Fruit fly (Drosophila melanogaster): Measurements from ENCODE around the gene Paip2.

Gene Paip2

dm6 chr3R:12980628-12981219, at the start of gene Paip2 (continued):
- no peak for TF ChIP-seq Nf-YB (GFP tag; optimal IDR thresholded peaks at IDR 0.05)
- TF ChIP-seq dmrt99B (tag; optimal IDR thresholded peaks at IDR 0.05): no peak
- no peak for TF ChIP-seq CG10565 (GFP tag; optimal IDR thresholded peaks at IDR 0.05)
- TF ChIP-seq Trl (optimal IDR thresholded peaks at IDR 0.05): no peak
- TF ChIP-seq Trl (GFP tag; optimal IDR thresholded peaks at IDR 0.05): peak; percentile 28
- TF ChIP-seq CG18619 (GFP tag; optimal IDR thresholded peaks at IDR 0.05): no peak
- TF ChIP-seq zen2 (GFP tag; IDR thresholded peaks at IDR 0.05; ENCODE audit: partially characterized antibody): peak; percentile 98
- TF ChIP-seq odd (GFP tag; optimal IDR thresholded peaks at IDR 0.05): no peak
- TF ChIP-seq emc (GFP tag; optimal IDR thresholded peaks at IDR 0.05): no peak
- TF ChIP-seq tap (tag; optimal IDR thresholded peaks at IDR 0.05): no peak
- TF ChIP-seq tx (GFP tag; optimal IDR thresholded peaks at IDR 0.05): no peak
- TF ChIP-seq sqz (GFP tag; optimal IDR thresholded peaks at IDR 0.05): peak; percentile 81
- peak; percentile 42; the same call in 1 of the 2 replicates for TF ChIP-seq CG9932 (GFP tag; IDR thresholded peaks at IDR 0.05)
- no peak; the same call in 2 of the 3 replicates for TF ChIP-seq ci (GFP tag; IDR thresholded peaks at IDR 0.05)
- no peak for TF ChIP-seq slbo (GFP tag; IDR thresholded peaks at IDR 0.05)
- peak; percentile 78 for TF ChIP-seq MESR4 (GFP tag; optimal IDR thresholded peaks at IDR 0.05)
- peak; percentile 85 for TF ChIP-seq abd-A (tag; optimal IDR thresholded peaks at IDR 0.05)
- TF ChIP-seq CG12236 (GFP tag; optimal IDR thresholded peaks at IDR 0.05): no peak
- TF ChIP-seq p53 (GFP tag; optimal IDR thresholded peaks at IDR 0.05): no peak
- TF ChIP-seq chn (GFP tag; optimal IDR thresholded peaks at IDR 0.05): no peak
- peak; percentile 91 for TF ChIP-seq CTCF (GFP tag; optimal IDR thresholded peaks at IDR 0.05)
- TF ChIP-seq nau (GFP tag; optimal IDR thresholded peaks at IDR 0.05): no peak
- no peak for TF ChIP-seq fd102C (GFP tag; optimal IDR thresholded peaks at IDR 0.05)
- peak; percentile 21 for TF ChIP-seq CG13894 (tag; optimal IDR thresholded peaks at IDR 0.05)
- no peak for TF ChIP-seq CG4328 (GFP tag; optimal IDR thresholded peaks at IDR 0.05)
- TF ChIP-seq Side (GFP tag; optimal IDR thresholded peaks at IDR 0.05): no peak
- no peak for TF ChIP-seq dati (GFP tag; IDR thresholded peaks at IDR 0.05)
- TF ChIP-seq fd96Cb (tag; optimal IDR thresholded peaks at IDR 0.05): no peak
- TF ChIP-seq ems (GFP tag; optimal IDR thresholded peaks at IDR 0.05): no peak
- no peak for TF ChIP-seq Meics (GFP tag; optimal IDR thresholded peaks at IDR 0.05)
- TF ChIP-seq CG10462 (GFP tag; optimal IDR thresholded peaks at IDR 0.05): no peak
- peak; percentile 9 for TF ChIP-seq CG7786 (GFP tag; optimal IDR thresholded peaks at IDR 0.05)
- peak in 1 of 2 experiments; percentile 84 for TF ChIP-seq Pdp1 (GFP tag; optimal IDR thresholded peaks at IDR 0.05)
- no peak for TF ChIP-seq gcm (GFP tag; optimal IDR thresholded peaks at IDR 0.05)
- no peak for TF ChIP-seq usp (GFP tag; optimal IDR thresholded peaks at IDR 0.05)
- peak; percentile 93 for TF ChIP-seq ato (GFP tag; IDR thresholded peaks at IDR 0.05; ENCODE audit: partially characterized antibody)
- TF ChIP-seq CG12942 (GFP tag; optimal IDR thresholded peaks at IDR 0.05): no peak
- no peak for TF ChIP-seq CG5245 (GFP tag; optimal IDR thresholded peaks at IDR 0.05)
- TF ChIP-seq CG9817 (tag; optimal IDR thresholded peaks at IDR 0.05): no peak
- no peak for TF ChIP-seq Sox100B (GFP tag; optimal IDR thresholded peaks at IDR 0.05)
- TF ChIP-seq crp (GFP tag; optimal IDR thresholded peaks at IDR 0.05): no peak
- TF ChIP-seq HLH4C (GFP tag; IDR thresholded peaks at IDR 0.05; ENCODE audit: partially characterized antibody): peak; percentile 99
- TF ChIP-seq ken (GFP tag; IDR thresholded peaks at IDR 0.05): no peak
- TF ChIP-seq aop (GFP tag; IDR thresholded peaks at IDR 0.05): no peak
- peak; percentile 99 for TF ChIP-seq knrl (GFP tag; IDR thresholded peaks at IDR 0.05; ENCODE audit: partially characterized antibody)
- TF ChIP-seq CG17612 (GFP tag; IDR thresholded peaks at IDR 0.05): no peak
- TF ChIP-seq Scr (GFP tag; IDR thresholded peaks at IDR 0.05; ENCODE audit: partially characterized antibody): peak; percentile 99
- TF ChIP-seq Max (GFP tag; optimal IDR thresholded peaks at IDR 0.05): no peak
- TF ChIP-seq Dref (GFP tag; IDR thresholded peaks at IDR 0.05): peak; percentile 82
- TF ChIP-seq B-H1 (GFP tag; IDR thresholded peaks at IDR 0.05): no peak
- TF ChIP-seq CG6175 (GFP tag; IDR thresholded peaks at IDR 0.05): no peak
